Worm (Caenorhabditis elegans): ENCODE measurements around the gene far-1.

Gene far-1

DNA sequence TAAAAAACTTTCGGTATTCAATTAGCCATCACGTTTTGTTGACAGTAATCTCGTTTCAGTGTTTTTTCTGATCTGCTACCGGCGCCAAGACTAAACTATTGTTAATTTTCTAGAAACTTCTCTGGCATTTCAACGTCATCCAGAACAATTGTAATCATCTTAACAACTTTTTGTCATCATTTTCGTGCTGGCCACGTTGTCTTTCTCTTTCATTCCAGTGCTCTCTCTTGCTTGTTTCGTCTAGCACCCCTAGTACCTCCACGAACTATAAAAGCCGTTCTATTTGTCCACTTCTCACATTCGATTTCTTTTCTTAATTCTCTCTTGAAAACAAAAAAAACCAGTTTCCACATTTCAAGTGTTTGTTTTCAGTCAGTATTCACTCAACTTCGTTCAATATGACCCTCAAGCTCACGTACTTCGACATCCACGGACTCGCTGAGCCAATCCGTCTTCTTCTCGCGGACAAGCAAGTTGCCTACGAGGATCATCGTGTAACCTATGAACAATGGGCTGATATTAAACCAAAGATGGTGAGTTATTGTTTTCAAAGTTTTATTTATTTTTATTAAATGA, 21.9 kb downstream of the far-1 start, which contains the start of gene gst-1 (continued):
- no peak for TF ChIP-seq ztf-6 (GFP tag; IDR thresholded peaks at IDR 0.05)
- TF ChIP-seq F23B12.7 (tag; optimal IDR thresholded peaks at IDR 0.05; ENCODE audit: insufficient read depth): no peak
- peak; percentile 50 for TF ChIP-seq snpc-3.4 (tag; optimal IDR thresholded peaks at IDR 0.05)
- 0 out of 2 replicates have a peak, but pooled peaks have one; percentile 7 for TF ChIP-seq rcor-1 (GFP tag; IDR thresholded peaks at IDR 0.05)
- TF ChIP-seq nhr-80 (tag; optimal IDR thresholded peaks at IDR 0.05): peak; percentile 44
- TF ChIP-seq somi-1 (GFP tag; optimal IDR thresholded peaks at IDR 0.05): no peak
- peak; percentile 44; the same call in 1 of the 2 replicates for TF ChIP-seq B0336.3 (GFP tag; IDR thresholded peaks at IDR 0.05)
- no peak for TF ChIP-seq F37B4.10 (GFP tag; IDR thresholded peaks at IDR 0.05)
- no peak for TF ChIP-seq athp-1 (tag; optimal IDR thresholded peaks at IDR 0.05)
- TF ChIP-seq madf-3 (GFP tag; IDR thresholded peaks at IDR 0.05): 0 out of 2 replicates have a peak, but pooled peaks have one; percentile 42
- peak; percentile 19 for TF ChIP-seq lin-40 (tag; optimal IDR thresholded peaks at IDR 0.05)
- no peak for TF ChIP-seq F57C9.4 (tag; optimal IDR thresholded peaks at IDR 0.05)
- TF ChIP-seq tbp1 (GFP tag; optimal IDR thresholded peaks at IDR 0.05): peak; percentile 21
- TF ChIP-seq F39B2.1 (GFP tag; IDR thresholded peaks at IDR 0.05): no peak
- TF ChIP-seq dox-1 (GFP tag; IDR thresholded peaks at IDR 0.05): no peak
- TF ChIP-seq attf-5 (GFP tag; optimal IDR thresholded peaks at IDR 0.05): no peak
- peak; percentile 0 for TF ChIP-seq rpc-1 (optimal IDR thresholded peaks at IDR 0.05)
- TF ChIP-seq rpc-1 (tag; optimal IDR thresholded peaks at IDR 0.05): no peak
- TF ChIP-seq nhr-120 (GFP tag; IDR thresholded peaks at IDR 0.05): no peak
- no peak for TF ChIP-seq mel-28 (tag; optimal IDR thresholded peaks at IDR 0.05; ENCODE audit: borderline replicate concordance)
- TF ChIP-seq snpc-1.3 (tag; optimal IDR thresholded peaks at IDR 0.05; ENCODE audit: insufficient read depth): peak; percentile 40
- TF ChIP-seq cebp-2 (GFP tag; IDR thresholded peaks at IDR 0.05): no peak
- peak; percentile 28 for TF ChIP-seq pha-4 (tag; optimal IDR thresholded peaks at IDR 0.05)

DNA sequence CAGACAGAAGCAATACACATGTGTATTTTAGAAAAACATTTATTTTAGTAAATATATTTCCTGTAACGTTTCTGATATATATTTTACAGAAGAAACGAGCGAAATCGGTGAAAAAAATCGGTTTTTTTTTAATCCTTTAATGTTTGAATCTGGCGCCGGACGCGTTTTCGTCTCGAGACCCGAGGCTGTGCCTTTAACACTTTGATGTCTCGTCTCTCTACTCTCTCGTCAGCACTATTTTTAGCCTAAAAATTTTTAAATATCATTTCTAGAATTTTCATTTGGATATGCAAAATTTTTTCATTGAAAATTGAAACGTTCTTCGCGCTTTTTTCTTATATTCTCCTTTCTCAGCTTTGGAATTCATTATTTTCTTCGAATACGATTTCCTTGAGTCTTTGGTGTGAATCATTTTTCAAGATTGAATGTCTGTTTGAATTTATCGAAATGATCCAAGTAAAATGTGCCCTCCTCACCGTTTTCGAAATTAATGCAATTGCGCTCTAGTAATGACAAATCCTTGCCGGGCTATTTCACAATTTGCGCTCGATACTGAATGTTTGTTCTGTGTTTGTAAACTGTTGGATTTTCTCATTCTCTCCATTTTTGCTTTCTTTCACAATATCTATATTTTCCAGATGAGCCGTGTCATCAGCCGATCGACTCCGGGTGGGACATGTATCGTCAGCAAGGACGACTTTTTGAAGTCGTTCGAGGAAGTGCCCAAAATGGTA, 26.4 kb downstream of the far-1 start, which contains the start of gene cls-2:
Gene cls-2 (plus strand): TSS at position 635 of the 734 bp plus-strand sequence.
- TF ChIP-seq somi-1 (GFP tag; optimal IDR thresholded peaks at IDR 0.05): no peak
- TF ChIP-seq xnd-1 (tag; optimal IDR thresholded peaks at IDR 0.05): peak; percentile 29
- no peak for TF ChIP-seq F55B11.4 (tag; optimal IDR thresholded peaks at IDR 0.05; ENCODE audit: borderline replicate concordance, insufficient read depth)
- no peak for TF ChIP-seq madf-10 (tag; optimal IDR thresholded peaks at IDR 0.05)
- no peak for TF ChIP-seq mcd-1 (GFP tag; IDR thresholded peaks at IDR 0.05)
- no peak for TF ChIP-seq ztf-18 (tag; optimal IDR thresholded peaks at IDR 0.05)
- TF ChIP-seq lin-54 (GFP tag; optimal IDR thresholded peaks at IDR 0.05): peak; percentile 66
- TF ChIP-seq him-1 (tag; optimal IDR thresholded peaks at IDR 0.05): no peak
- TF ChIP-seq B0261.1 (tag; optimal IDR thresholded peaks at IDR 0.05): no peak
- TF ChIP-seq dpff-1 (tag; optimal IDR thresholded peaks at IDR 0.05): no peak
- TF ChIP-seq egl-18 (GFP tag; IDR thresholded peaks at IDR 0.05): no peak
- TF ChIP-seq snpc-4 (GFP tag; optimal IDR thresholded peaks at IDR 0.05): no peak
- no peak for TF ChIP-seq snpc-4 (tag; optimal IDR thresholded peaks at IDR 0.05)
- no peak for TF ChIP-seq aptf-3 (GFP tag; IDR thresholded peaks at IDR 0.05)
- TF ChIP-seq madf-8 (GFP tag; conservative IDR thresholded peaks at IDR 0.05): peak; percentile 39
- TF ChIP-seq nfya-2 (GFP tag; IDR thresholded peaks at IDR 0.05): no peak
- TF ChIP-seq lir-1 (GFP tag; conservative IDR thresholded peaks at IDR 0.05): no peak
- no peak for TF ChIP-seq madf-3 (GFP tag; IDR thresholded peaks at IDR 0.05)
- no peak for TF ChIP-seq sdz-38 (tag; optimal IDR thresholded peaks at IDR 0.05)
- TF ChIP-seq F57A8.1 (GFP tag; optimal IDR thresholded peaks at IDR 0.05): no peak
- no peak for TF ChIP-seq B0019.2 (GFP tag; conservative IDR thresholded peaks at IDR 0.05)
- TF ChIP-seq nhr-90 (tag; optimal IDR thresholded peaks at IDR 0.05): no peak
- TF ChIP-seq F10E7.11 (tag; optimal IDR thresholded peaks at IDR 0.05): no peak
- TF ChIP-seq athp-1 (tag; optimal IDR thresholded peaks at IDR 0.05): no peak
- TF ChIP-seq Y56A3A.18 (GFP tag; IDR thresholded peaks at IDR 0.05): no peak
- TF ChIP-seq nhr-120 (GFP tag; IDR thresholded peaks at IDR 0.05): no peak
- no peak for TF ChIP-seq die-1 (tag; optimal IDR thresholded peaks at IDR 0.05)
- no peak for TF ChIP-seq egrh-3 (GFP tag; IDR thresholded peaks at IDR 0.05)
- no peak for TF ChIP-seq B0336.3 (GFP tag; IDR thresholded peaks at IDR 0.05)
